Fruit fly (Drosophila melanogaster) Kc167 (cell line): ENCODE results near the gene LysB.

Experiments used
- Myc ChIP-seq: fragments of >200 bp; optimal IDR thresholded peaks from 2 replicates; lab custom pipeline; 2017; ENCODE audit warnings: missing external identifiers
- insv ChIP-seq: fragments of >200 bp; optimal IDR thresholded peaks from 3 replicates; lab custom pipeline; 2018; ENCODE audit warnings: missing external identifiers
- psq ChIP-seq: fragments of >200 bp; optimal IDR thresholded peaks from 2 replicates; lab custom pipeline; 2017; ENCODE audit warnings: missing external identifiers

dm6 chr3L:1238219-1238618 is 31.0 kb downstream of the LysB start, which contains the start of gene CG9192:
- TF ChIP-seq insv (lab: Kevin White, UChicago) (no peak), psq (lab: Kevin White, UChicago) (no peak), Myc (lab: Kevin White, UChicago) (no peak)
